Fruit fly (Drosophila melanogaster) whole organism, wandering third instar larva: ENCODE data around the gene CG12617.

Experiments
- CrebA ChIP-seq: fragments of 200-800 bp; sonication (Bioruptor generic); optimal IDR thresholded peaks from 2 replicates; lab custom pipeline; 2016; ENCODE audit warnings: missing biosample characterization, mild to moderate bottlenecking, missing genetic modification characterization, borderline replicate concordance
- Mio ChIP-seq: sonication (Bioruptor generic); optimal IDR thresholded peaks from 2 replicates; lab custom pipeline; 2016; ENCODE audit warnings: missing biosample characterization, missing genetic modification characterization
- OdsH ChIP-seq: fragments of 200-800 bp; sonication (Bioruptor generic); optimal IDR thresholded peaks from 2 replicates; lab custom pipeline; 2016; ENCODE audit warnings: missing biosample characterization, mild to moderate bottlenecking, missing genetic modification characterization
- fru ChIP-seq: fragments of 200-800 bp; sonication (Bioruptor generic); optimal IDR thresholded peaks from 3 replicates; lab custom pipeline; 2016; ENCODE audit warnings: missing biosample characterization, mild to moderate bottlenecking, missing genetic modification characterization
- h ChIP-seq: fragments of 200-800 bp; sonication (Bioruptor generic); optimal IDR thresholded peaks from 3 replicates; lab custom pipeline; 2016; ENCODE audit warnings: missing biosample characterization, mild to moderate bottlenecking, missing genetic modification characterization
- lola ChIP-seq: fragments of >200 bp; optimal IDR thresholded peaks from 2 replicates; lab custom pipeline; 2017; ENCODE audit warnings: missing biosample characterization, missing genetic modification characterization
- tai ChIP-seq: sonication (Bioruptor generic); optimal IDR thresholded peaks from 2 replicates; lab custom pipeline; 2016; ENCODE audit warnings: missing biosample characterization, missing genetic modification characterization

DNA sequence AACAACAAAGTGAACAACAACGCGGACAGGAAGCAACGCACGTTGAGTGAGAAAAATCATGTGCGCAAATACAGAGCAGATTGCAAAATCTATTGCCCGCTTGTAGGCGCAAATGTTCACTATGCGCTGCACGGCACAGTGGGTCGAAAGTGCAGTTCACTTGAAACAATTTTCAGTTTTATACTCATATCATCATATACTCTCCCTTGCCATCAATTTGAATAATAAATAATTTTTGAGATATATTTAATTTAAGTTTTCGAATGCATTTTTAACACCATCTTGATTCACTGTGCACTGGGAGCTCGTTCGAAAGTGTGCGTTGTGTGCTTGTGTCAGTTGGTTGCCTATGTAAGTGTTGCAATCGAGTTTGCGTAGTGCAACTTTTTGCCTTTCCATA, 27.3 kb upstream of the CG12617 start:
- TF ChIP-seq Mio (GFP tag; lab: Kevin White, UChicago) = no peak
- no peak for TF ChIP-seq lola (GFP tag; lab: Kevin White, UChicago)
- no peak for TF ChIP-seq tai
- TF ChIP-seq h (GFP tag; lab: Kevin White, UChicago) = peak; percentile 66
- TF ChIP-seq OdsH (GFP tag; lab: Kevin White, UChicago) = peak; percentile 64
- TF ChIP-seq fru (GFP tag; lab: Kevin White, UChicago) = peak; percentile 47
- no peak for TF ChIP-seq CrebA
